Fruit fly (Drosophila melanogaster) whole organism, prepupa: Measurements from ENCODE around the gene Hmt4-20.

Source experiments
- CG10631 ChIP-seq: fragments of 200-800 bp; sonication (Bioruptor generic); optimal IDR thresholded peaks from 2 replicates; lab custom pipeline; 2016; ENCODE audit warnings: missing biosample characterization, missing genetic modification characterization
- CG6276 ChIP-seq: fragments of 200-800 bp; sonication (Bioruptor generic); optimal IDR thresholded peaks from 2 replicates; lab custom pipeline; 2017; ENCODE audit warnings: missing biosample characterization, mild to moderate bottlenecking, missing genetic modification characterization
- fd85E ChIP-seq: fragments of 200-800 bp; sonication (Bioruptor generic); optimal IDR thresholded peaks from 3 replicates; lab custom pipeline; 2016; ENCODE audit warnings: missing biosample characterization, missing genetic modification characterization
- lz ChIP-seq: fragments of 200-800 bp; sonication (Bioruptor generic); optimal IDR thresholded peaks from 3 replicates; lab custom pipeline; 2016; ENCODE audit warnings: missing biosample characterization, missing genetic modification characterization

- TF ChIP-seq CG6276 (GFP tag; lab: Kevin White, UChicago), result no peak
- TF ChIP-seq lz (GFP tag; lab: Kevin White, UChicago), result no peak
- TF ChIP-seq fd85E (GFP tag; lab: Kevin White, UChicago), result no peak
- TF ChIP-seq CG10631 (GFP tag; lab: Kevin White, UChicago), result no peak
Measured at dm6 chrX:658021-658420, 2.2 kb upstream of the Hmt4-20 start.
